Worm (Caenorhabditis elegans): ENCODE data around the gene str-159.
A peak's percentile ranks its signal among the peaks of the same experiment; 100 is the strongest.

str-159 gene

ce11 chrIV:4890543-4890942 is 18.6 kb upstream of the str-159 start, which contains the start of gene T08B6.9:
Gene T08B6.9, plus strand, starts transcription at chrIV:4890843.
- no peak for TF ChIP-seq nhr-111 (GFP tag; optimal IDR thresholded peaks at IDR 0.05)
- TF ChIP-seq ceh-44 (GFP tag; IDR thresholded peaks at IDR 0.05) = no peak
- TF ChIP-seq nhr-6 (tag; optimal IDR thresholded peaks at IDR 0.05) = no peak
- no peak for TF ChIP-seq lim-7 (GFP tag; IDR thresholded peaks at IDR 0.05)
- TF ChIP-seq madf-5 (GFP tag; IDR thresholded peaks at IDR 0.05) = no peak
- no peak for TF ChIP-seq snpc-1.2 (GFP tag; IDR thresholded peaks at IDR 0.05)
- no peak for TF ChIP-seq unc-62 (GFP tag; optimal IDR thresholded peaks at IDR 0.05 in 1 of 2)
- TF ChIP-seq unc-62 (tag; optimal IDR thresholded peaks at IDR 0.05) = no peak
- TF ChIP-seq F44E2.7 (GFP tag; IDR thresholded peaks at IDR 0.05) = no peak
- TF ChIP-seq pqm-1 (tag; optimal IDR thresholded peaks at IDR 0.05) = no peak
- no peak for TF ChIP-seq ctbp-1 (GFP tag; IDR thresholded peaks at IDR 0.05)
- no peak for TF ChIP-seq nhr-28 (tag; optimal IDR thresholded peaks at IDR 0.05)
- no peak for TF ChIP-seq hlh-30 (tag; optimal IDR thresholded peaks at IDR 0.05; ENCODE audit: insufficient read depth)
- no peak for TF ChIP-seq nhr-77 (tag; optimal IDR thresholded peaks at IDR 0.05)
- no peak for TF ChIP-seq ztf-7 (tag; optimal IDR thresholded peaks at IDR 0.05)

- TF ChIP-seq lir-3 (tag; optimal IDR thresholded peaks at IDR 0.05) (no peak), lin-15B (tag; optimal IDR thresholded peaks at IDR 0.05) (no peak), aha-1 (tag) (peak; percentile 52)
These were observed 5.2 kb upstream of the str-159 start, which contains the start of gene str-161 for ce11 chrIV:4903961-4904360. Gene str-161, minus strand, starts transcription at chrIV:4904061.

- peak; percentile 12 for TF ChIP-seq aha-1 (tag)
- TF ChIP-seq F26F4.8 (GFP tag; conservative IDR thresholded peaks at IDR 0.05) = no peak
- no peak for TF ChIP-seq tra-1 (GFP tag; IDR thresholded peaks at IDR 0.05)
- TF ChIP-seq T26A8.4 (GFP tag; IDR thresholded peaks at IDR 0.05) = no peak
- peak; percentile 87 for TF ChIP-seq ceh-28 (tag; optimal IDR thresholded peaks at IDR 0.05)
These were observed 3.4 kb upstream of the str-159 start, which contains the start of gene T08B6.4 for ce11 chrIV:4905645-4906135. Gene T08B6.4, plus strand, starts transcription at chrIV:4905695.

ce11 chrIV:4913090-4913489 is 4.0 kb downstream of the str-159 start, which contains the start of gene str-156:
Gene str-156, plus strand, starts transcription at chrIV:4913390.
- TF ChIP-seq unc-130 (GFP tag; optimal IDR thresholded peaks at IDR 0.05) = no peak
- TF ChIP-seq spr-3 (GFP tag; optimal IDR thresholded peaks at IDR 0.05) = no peak
- TF ChIP-seq skn-1 (tag; optimal IDR thresholded peaks at IDR 0.05) = no peak
- TF ChIP-seq hlh-30 (tag; optimal IDR thresholded peaks at IDR 0.05; ENCODE audit: insufficient read depth) = no peak
- TF ChIP-seq Y48G9A.11 (GFP tag; IDR thresholded peaks at IDR 0.05) = no peak
- TF ChIP-seq fkh-10 (GFP tag; optimal IDR thresholded peaks at IDR 0.05) = no peak
- TF ChIP-seq dve-1 (tag; optimal IDR thresholded peaks at IDR 0.05; ENCODE audit: insufficient read depth) = no peak
- no peak for TF ChIP-seq aha-1 (tag)

ce11 chrIV:4915689-4916088 is 6.5 kb downstream of the str-159 start, which contains the start of gene str-155:
Gene str-155, plus strand, starts transcription at chrIV:4915989.
- TF ChIP-seq set-16 (GFP tag; IDR thresholded peaks at IDR 0.05) (no peak), mdt-29 (GFP tag; IDR thresholded peaks at IDR 0.05) (no peak), madf-5 (GFP tag; IDR thresholded peaks at IDR 0.05) (no peak), unc-62 (GFP tag; optimal IDR thresholded peaks at IDR 0.05 in 1 of 2) (peak in 1 of 2 experiments; percentile 65), unc-62 (tag; optimal IDR thresholded peaks at IDR 0.05) (no peak), ZK337.2 (GFP tag; IDR thresholded peaks at IDR 0.05) (no peak), unc-39 (tag; optimal IDR thresholded peaks at IDR 0.05) (no peak)

ce11 chrIV:4917774-4918173 is 8.6 kb downstream of the str-159 start, which contains the start of gene str-158:
Gene str-158, plus strand, starts transcription at chrIV:4918074.
- TF ChIP-seq spr-3 (GFP tag; optimal IDR thresholded peaks at IDR 0.05) (no peak), zfp-2 (tag; optimal IDR thresholded peaks at IDR 0.05) (no peak), snpc-4 (tag; optimal IDR thresholded peaks at IDR 0.05) (no peak), snpc-1.2 (GFP tag; IDR thresholded peaks at IDR 0.05) (no peak), unc-62 (GFP tag; optimal IDR thresholded peaks at IDR 0.05 in 1 of 2) (no peak), unc-62 (tag; optimal IDR thresholded peaks at IDR 0.05) (no peak), mes-2 (tag; optimal IDR thresholded peaks at IDR 0.05; ENCODE audit: poor library complexity, severe bottlenecking) (no peak), unc-39 (tag; optimal IDR thresholded peaks at IDR 0.05) (no peak), F10B5.3 (tag; optimal IDR thresholded peaks at IDR 0.05) (no peak), lin-38 (GFP tag; IDR thresholded peaks at IDR 0.05) (no peak), lin-15B (tag; optimal IDR thresholded peaks at IDR 0.05) (no peak), duxl-1 (tag; optimal IDR thresholded peaks at IDR 0.05; ENCODE audit: poor library complexity) (no peak), ztf-11 (tag; optimal IDR thresholded peaks at IDR 0.05) (no peak), aly-2 (tag; optimal IDR thresholded peaks at IDR 0.05) (no peak), unc-130 (GFP tag; optimal IDR thresholded peaks at IDR 0.05) (no peak), dmd-8 (GFP tag; IDR thresholded peaks at IDR 0.05) (no peak), saeg-2 (GFP tag; IDR thresholded peaks at IDR 0.05) (no peak)
